Fruit fly (Drosophila melanogaster) whole organism, prepupa: ENCODE measurements around the gene Mo25.
A peak's percentile ranks its signal among the peaks of the same experiment; 100 is the strongest.

Source experiments
- CG11294 ChIP-seq: fragments of 200-800 bp; sonication (Bioruptor generic); IDR thresholded peaks from 2 replicates; pipeline ENCODE4 v1.3.6; 2022; ENCODE audit warnings: missing biosample characterization, missing genetic modification characterization
- CG11762 ChIP-seq: fragments of 200-800 bp; sonication (Bioruptor generic); optimal IDR thresholded peaks from 3 replicates; lab custom pipeline; 2016; ENCODE audit warnings: missing biosample characterization, missing genetic modification characterization; ENCODE audit not compliant: insufficient read depth
- CG11902 ChIP-seq: fragments of 200-800 bp; sonication (Bioruptor generic); optimal IDR thresholded peaks from 3 replicates; lab custom pipeline; 2016; ENCODE audit warnings: missing biosample characterization, missing genetic modification characterization
- CG15336 ChIP-seq: fragments of 200-800 bp; sonication (Bioruptor generic); IDR thresholded peaks from 2 replicates; pipeline ENCODE4 v1.3.6; 2022; ENCODE audit warnings: missing biosample characterization, missing genetic modification characterization
- CG1621 ChIP-seq: fragments of 200-800 bp; sonication (Bioruptor generic); optimal IDR thresholded peaks from 3 replicates; lab custom pipeline; 2018; ENCODE audit warnings: missing biosample characterization, mild to moderate bottlenecking, missing genetic modification characterization
- CG32006 ChIP-seq: fragments of 200-800 bp; sonication (Bioruptor generic); optimal IDR thresholded peaks from 3 replicates; lab custom pipeline; 2017; ENCODE audit warnings: missing biosample characterization, mild to moderate bottlenecking, missing genetic modification characterization
- CG3919 ChIP-seq: fragments of 200-800 bp; sonication (Bioruptor generic); optimal IDR thresholded peaks from 3 replicates; lab custom pipeline; 2016; ENCODE audit warnings: missing biosample characterization, missing genetic modification characterization
- CG6792 ChIP-seq: fragments of 200-800 bp; sonication (Bioruptor generic); optimal IDR thresholded peaks from 3 replicates; lab custom pipeline; 2016; ENCODE audit warnings: missing biosample characterization, missing genetic modification characterization
- CG7368 ChIP-seq: fragments of 200-800 bp; sonication (Bioruptor generic); optimal IDR thresholded peaks from 3 replicates; lab custom pipeline; 2016; ENCODE audit warnings: missing biosample characterization, missing genetic modification characterization
- CG8119 ChIP-seq: fragments of 200-800 bp; sonication (Bioruptor generic); IDR thresholded peaks from 3 replicates; pipeline ENCODE4 v1.3.6; 2022; ENCODE audit warnings: missing biosample characterization, missing genetic modification characterization
- CG8319 ChIP-seq: fragments of 200-800 bp; sonication (Bioruptor generic); optimal IDR thresholded peaks from 3 replicates; lab custom pipeline; 2016; ENCODE audit warnings: missing biosample characterization, missing genetic modification characterization
- CG9139 ChIP-seq: fragments of 200-800 bp; sonication (Bioruptor generic); optimal IDR thresholded peaks from 3 replicates; lab custom pipeline; 2017; ENCODE audit warnings: missing biosample characterization, mild to moderate bottlenecking, missing genetic modification characterization
- Eip75B ChIP-seq: fragments of 200-800 bp; sonication (Bioruptor generic); optimal IDR thresholded peaks from 3 replicates; lab custom pipeline; 2016; ENCODE audit warnings: missing biosample characterization, missing genetic modification characterization
- Eip78C ChIP-seq: fragments of 200-800 bp; sonication (Bioruptor generic); peaks from one replicate; lab custom pipeline; 2016; ENCODE audit warnings: missing biosample characterization, missing genetic modification characterization
- Ets21C ChIP-seq: fragments of 200-800 bp; sonication (Bioruptor generic); optimal IDR thresholded peaks from 3 replicates; lab custom pipeline; 2016; ENCODE audit warnings: missing biosample characterization, missing genetic modification characterization
- Ets96B ChIP-seq: fragments of 200-800 bp; optimal IDR thresholded peaks from 2 replicates; lab custom pipeline; 2019; ENCODE audit warnings: missing biosample characterization, mild to moderate bottlenecking, missing genetic modification characterization, moderate library complexity
- Gug ChIP-seq: fragments of 200-800 bp; sonication (Bioruptor generic); IDR thresholded peaks from 2 replicates; pipeline ENCODE4 v1.3.6; 2022; ENCODE audit warnings: missing biosample characterization, missing genetic modification characterization
- Hr4 ChIP-seq: fragments of 200-800 bp; sonication (Bioruptor generic); optimal IDR thresholded peaks from 3 replicates; lab custom pipeline; 2016; ENCODE audit warnings: missing biosample characterization, missing genetic modification characterization
- Met ChIP-seq: fragments of 200-800 bp; sonication (Bioruptor generic); optimal IDR thresholded peaks from 3 replicates; lab custom pipeline; 2016; ENCODE audit warnings: missing biosample characterization, missing genetic modification characterization
- OdsH ChIP-seq: fragments of 200-800 bp; sonication (Bioruptor generic); optimal IDR thresholded peaks from 3 replicates; lab custom pipeline; 2016; ENCODE audit warnings: missing biosample characterization, missing genetic modification characterization
- Smox ChIP-seq: fragments of 200-800 bp; sonication (Bioruptor generic); optimal IDR thresholded peaks from 3 replicates; lab custom pipeline; 2016; ENCODE audit warnings: missing biosample characterization, missing genetic modification characterization
- Sox15 ChIP-seq: fragments of 200-800 bp; sonication (Bioruptor generic); optimal IDR thresholded peaks from 3 replicates; lab custom pipeline; 2016; ENCODE audit warnings: missing biosample characterization, missing genetic modification characterization
- achi ChIP-seq: fragments of 200-800 bp; sonication (Bioruptor generic); optimal IDR thresholded peaks from 3 replicates; lab custom pipeline; 2016; ENCODE audit warnings: missing biosample characterization, missing genetic modification characterization
- acj6 ChIP-seq: fragments of 200-800 bp; sonication (Bioruptor generic); optimal IDR thresholded peaks from 3 replicates; lab custom pipeline; 2016; ENCODE audit warnings: missing biosample characterization, missing genetic modification characterization
- dac ChIP-seq: fragments of 200-800 bp; sonication (Bioruptor generic); optimal IDR thresholded peaks from 2 replicates; lab custom pipeline; 2017; ENCODE audit warnings: missing biosample characterization, mild to moderate bottlenecking, missing genetic modification characterization
- dsx ChIP-seq: fragments of 200-800 bp; optimal IDR thresholded peaks from 3 replicates; lab custom pipeline; 2019; ENCODE audit warnings: missing biosample characterization, mild to moderate bottlenecking, missing genetic modification characterization, moderate library complexity; ENCODE audit not compliant: poor library complexity, severe bottlenecking
- eg ChIP-seq: fragments of 200-800 bp; sonication (Bioruptor generic); IDR thresholded peaks from 3 replicates; pipeline ENCODE4 v1.3.6; 2022; ENCODE audit warnings: missing biosample characterization, missing genetic modification characterization
- fkh ChIP-seq: fragments of 200-800 bp; sonication (Bioruptor generic); optimal IDR thresholded peaks from 3 replicates; lab custom pipeline; 2017; ENCODE audit warnings: missing biosample characterization, mild to moderate bottlenecking, missing genetic modification characterization, moderate library complexity
- lz ChIP-seq: fragments of 200-800 bp; sonication (Bioruptor generic); optimal IDR thresholded peaks from 3 replicates; lab custom pipeline; 2016; ENCODE audit warnings: missing biosample characterization, missing genetic modification characterization
- pdm3 ChIP-seq: fragments of 200-800 bp; sonication (Bioruptor generic); optimal IDR thresholded peaks from 3 replicates; lab custom pipeline; 2016; ENCODE audit warnings: missing biosample characterization, missing genetic modification characterization
- svp ChIP-seq: fragments of 200-800 bp; sonication (Bioruptor generic); peaks from one replicate; lab custom pipeline; 2016; ENCODE audit warnings: missing biosample characterization, missing genetic modification characterization
- topi ChIP-seq: fragments of 200-800 bp; sonication (Bioruptor generic); optimal IDR thresholded peaks from 3 replicates; lab custom pipeline; 2016; ENCODE audit warnings: missing biosample characterization, missing genetic modification characterization
- vri ChIP-seq: fragments of 200-800 bp; sonication (Bioruptor generic); optimal IDR thresholded peaks from 3 replicates; lab custom pipeline; 2016; ENCODE audit warnings: missing biosample characterization, mild to moderate bottlenecking, missing genetic modification characterization

The Mo25 gene

DNA sequence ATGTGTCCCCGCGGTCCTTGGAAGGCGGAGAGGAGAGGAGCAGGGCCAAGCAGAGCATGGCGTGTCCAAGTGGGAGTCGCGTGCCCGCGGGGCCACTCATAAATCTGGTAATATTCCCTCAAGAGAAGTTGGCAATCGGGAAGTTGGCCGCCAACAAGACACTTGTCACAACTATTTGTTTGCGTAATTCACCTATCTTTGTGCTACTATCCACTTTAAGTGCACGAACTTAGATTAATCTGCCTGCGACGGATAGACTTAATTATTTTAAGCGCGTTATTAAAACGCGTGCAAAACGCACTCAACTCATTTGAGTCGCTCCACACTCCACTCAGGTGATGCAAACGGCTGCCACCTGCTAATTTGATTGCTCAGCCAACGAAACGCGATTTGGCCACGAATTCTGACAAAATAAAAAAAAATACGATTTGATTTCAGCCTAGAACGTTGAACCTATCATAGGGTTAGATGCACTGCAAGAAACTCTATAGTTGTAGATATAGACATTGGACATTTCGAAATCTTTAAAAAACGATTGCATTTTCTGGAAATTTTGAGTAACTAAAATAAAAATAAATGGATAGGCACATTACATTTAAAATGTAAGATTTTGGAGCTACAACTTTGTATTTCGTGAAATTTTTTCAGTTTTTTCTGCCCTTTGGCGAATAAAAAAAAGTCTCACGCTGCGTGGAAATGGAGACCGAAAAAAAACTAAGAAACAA, 44.1 kb downstream of the Mo25 start:
- TF ChIP-seq fkh (GFP tag; lab: Kevin White, UChicago) (no peak), Eip78C (peak; percentile 35), CG15336 (GFP tag; lab: Robert Waterston, UW) (0 out of 2 replicates have a peak, but pooled peaks have one; percentile 22), CG1621 (tag; lab: Kevin White, UChicago) (no peak), CG8119 (GFP tag; lab: Robert Waterston, UW) (peak; percentile 40; the same call in 1 of the 3 replicates)

DNA sequence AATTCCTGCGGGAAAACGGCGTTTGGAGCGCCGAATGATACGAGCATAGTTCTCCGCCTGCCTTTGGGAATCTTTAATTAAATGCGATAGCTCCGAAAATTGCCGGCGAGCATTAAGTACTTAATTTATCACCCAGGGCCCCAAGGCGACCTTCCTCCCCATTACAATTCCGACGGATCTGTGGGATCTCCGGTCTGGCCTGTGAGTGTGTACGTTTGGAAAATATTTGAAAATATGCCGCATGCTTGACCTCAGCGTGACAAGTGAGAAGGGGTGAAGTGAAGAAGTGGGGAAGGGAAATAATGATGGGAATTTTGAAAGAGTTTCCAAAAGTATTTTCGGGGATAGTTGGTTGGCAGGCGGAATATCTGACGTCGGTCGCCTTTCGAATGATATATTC, 45.8 kb downstream of the Mo25 start:
- TF ChIP-seq lz (GFP tag; lab: Kevin White, UChicago) = no peak
- TF ChIP-seq Sox15 = no peak
- no peak for TF ChIP-seq Ets96B (tag; lab: Kevin White, UChicago)
- no peak for TF ChIP-seq dsx
- TF ChIP-seq CG11762 (GFP tag; lab: Kevin White, UChicago) = no peak
- TF ChIP-seq CG8319 (GFP tag; lab: Kevin White, UChicago) = no peak
- TF ChIP-seq topi = no peak

DNA sequence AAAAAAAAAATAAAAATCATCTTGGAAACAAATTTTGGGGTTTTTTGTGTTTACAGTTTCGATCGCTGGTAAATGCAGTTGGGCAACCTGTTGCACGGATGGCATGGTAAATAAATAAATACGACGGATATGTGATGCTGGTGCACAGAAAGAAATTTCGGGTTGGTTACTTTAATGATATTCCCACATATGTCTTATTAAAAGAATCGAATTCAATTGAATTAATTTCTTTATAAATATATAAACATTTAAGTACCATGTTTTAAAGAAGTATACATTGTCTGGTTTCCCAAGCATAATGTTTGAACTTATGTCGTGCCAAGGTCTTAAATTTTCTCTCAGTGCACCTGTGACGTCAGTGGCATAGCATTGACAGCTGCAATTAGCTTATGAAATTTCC, 47.8 kb downstream of the Mo25 start:
- TF ChIP-seq CG3919 (GFP tag; lab: Kevin White, UChicago) = no peak
- peak; percentile 50 for TF ChIP-seq CG15336 (GFP tag; lab: Robert Waterston, UW)
- TF ChIP-seq CG8119 (GFP tag; lab: Robert Waterston, UW) = 0 out of 3 replicates have a peak, but pooled peaks have one; percentile 17
- TF ChIP-seq CG32006 (GFP tag; lab: Kevin White, UChicago) = peak; percentile 24
- 0 out of 3 replicates have a peak, but pooled peaks have one; percentile 12 for TF ChIP-seq eg (GFP tag; lab: Robert Waterston, UW)
- TF ChIP-seq CG9139 (GFP tag; lab: Kevin White, UChicago) = no peak
- peak; percentile 4 for TF ChIP-seq Hr4 (GFP tag; lab: Kevin White, UChicago)
- no peak for TF ChIP-seq Eip75B (GFP tag; lab: Kevin White, UChicago)

DNA sequence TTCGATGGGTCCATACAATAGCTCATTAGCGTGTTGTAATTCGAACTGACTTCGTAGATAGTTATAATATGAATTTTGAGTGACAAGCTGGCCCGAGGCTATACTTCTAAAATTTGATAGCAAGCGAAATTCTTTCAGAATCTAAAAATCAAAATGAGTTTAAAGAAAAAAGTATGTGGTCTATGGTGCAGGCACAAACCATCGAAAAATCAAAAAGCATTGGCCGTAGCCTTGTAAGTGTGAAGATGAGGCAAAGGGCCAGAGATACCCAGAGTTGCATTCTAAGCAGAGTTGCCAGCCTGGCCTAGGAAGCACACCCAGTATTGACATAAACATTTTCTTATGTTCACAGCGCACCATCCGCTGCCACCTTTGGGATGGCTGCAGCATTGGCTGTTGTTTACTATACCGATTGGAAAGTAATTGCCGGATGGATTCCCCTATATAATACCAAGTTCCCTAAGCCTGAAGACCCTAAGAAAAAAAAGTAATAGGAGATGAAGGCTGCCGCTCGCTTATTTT, 48.5 kb downstream of the Mo25 start, which contains the start of gene UQCR-6.4L:
Gene UQCR-6.4L (plus strand): TSS at position 51 of the 522 bp plus-strand sequence.
- no peak for TF ChIP-seq topi

DNA sequence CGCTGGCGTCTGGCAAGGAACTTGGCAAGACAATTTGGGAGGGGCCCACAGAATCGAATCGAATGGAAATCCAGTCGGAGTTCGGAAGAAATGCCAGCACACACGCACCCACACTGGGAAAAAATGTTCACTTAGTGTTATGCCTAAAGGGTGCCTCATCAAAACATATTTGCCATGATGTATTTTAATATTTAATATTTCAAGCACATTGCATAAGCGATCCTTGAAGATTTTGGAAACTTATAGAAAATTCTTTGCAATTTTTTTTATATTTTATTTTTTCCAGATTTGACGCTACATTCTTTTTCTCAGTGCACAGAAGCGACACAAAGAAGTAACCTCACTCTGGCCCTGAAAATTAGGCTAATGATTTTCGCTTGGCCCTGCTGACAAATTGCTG, 49.2 kb downstream of the Mo25 start:
- TF ChIP-seq Met (GFP tag; lab: Kevin White, UChicago) (no peak), Smox (GFP tag; lab: Kevin White, UChicago) (no peak), dac (no peak), CG6792 (no peak), CG1621 (tag; lab: Kevin White, UChicago) (no peak), achi (no peak), pdm3 (no peak), Ets21C (GFP tag; lab: Kevin White, UChicago) (no peak)
- TF ChIP-seq, all 60 proteins: peak for 0

DNA sequence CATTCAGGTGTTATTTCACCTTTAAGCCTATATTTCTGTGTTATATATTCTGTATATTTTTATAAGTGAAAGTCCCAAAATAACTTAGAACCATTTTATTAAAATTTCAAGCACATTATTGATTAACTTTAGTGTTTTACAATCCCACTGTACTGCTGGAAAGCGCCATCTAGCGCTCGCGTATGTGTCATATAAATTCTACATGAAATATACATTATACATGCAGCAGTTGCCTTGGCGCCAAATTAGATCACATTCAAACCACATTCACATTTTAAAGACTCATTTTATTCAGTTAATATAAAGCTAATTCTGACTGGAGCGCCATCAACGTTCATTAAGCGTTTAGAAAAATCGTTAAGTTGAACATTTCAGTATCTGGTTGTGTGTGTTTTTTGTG, 51.9 kb downstream of the Mo25 start:
- TF ChIP-seq svp (GFP tag; lab: Kevin White, UChicago) (no peak), Eip78C (no peak), CG11294 (GFP tag; lab: Robert Waterston, UW) (no peak), CG11902 (no peak), OdsH (GFP tag; lab: Kevin White, UChicago) (no peak), acj6 (GFP tag; lab: Kevin White, UChicago) (no peak), Gug (GFP tag; lab: Robert Waterston, UW) (no peak), pdm3 (no peak), CG15336 (GFP tag; lab: Robert Waterston, UW) (no peak), CG7368 (GFP tag; lab: Kevin White, UChicago) (no peak), fkh (GFP tag; lab: Kevin White, UChicago) (no peak), dsx (no peak), vri (no peak)
